Fruit fly (Drosophila melanogaster) whole organism, embryonic: Measurements from ENCODE around the gene yellow-b.

Source experiments
- Antp ChIP-seq: fragments of 200-800 bp; sonication (Bioruptor generic); optimal IDR thresholded peaks from 3 replicates; lab custom pipeline; 2016; ENCODE audit warnings: missing biosample characterization, missing genetic modification characterization
- Atf-2 ChIP-seq: fragments of 200-800 bp; sonication (Bioruptor generic); optimal IDR thresholded peaks from 2 replicates; lab custom pipeline; 2016; ENCODE audit warnings: missing biosample characterization, missing genetic modification characterization
- Blimp-1 ChIP-seq: fragments of 200-800 bp; sonication (Bioruptor generic); optimal IDR thresholded peaks from 3 replicates; lab custom pipeline; 2018; ENCODE audit warnings: missing biosample characterization, missing genetic modification characterization, mild to moderate bottlenecking, moderate library complexity, missing genetic modification reagents
- CG10209 ChIP-seq: fragments of 200-800 bp; sonication (Bioruptor generic); optimal IDR thresholded peaks from 3 replicates; lab custom pipeline; 2017; ENCODE audit warnings: missing biosample characterization, mild to moderate bottlenecking, missing genetic modification characterization, missing genetic modification reagents
- CG10462 ChIP-seq: fragments of 200-800 bp; sonication (Bioruptor generic); optimal IDR thresholded peaks from 2 replicates; lab custom pipeline; 2016; ENCODE audit warnings: missing biosample characterization, missing genetic modification characterization
- CG11085 ChIP-seq: fragments of 200-800 bp; sonication (Bioruptor generic); IDR thresholded peaks from 2 replicates; pipeline ENCODE4 v1.3.6; 2022; ENCODE audit warnings: missing biosample characterization, missing genetic modification characterization
- CG11093 ChIP-seq: fragments of 200-800 bp; sonication (Bioruptor generic); IDR thresholded peaks from 3 replicates; pipeline ENCODE4 v1.3.6; 2022; ENCODE audit warnings: missing biosample characterization, missing genetic modification characterization
- CG1233 ChIP-seq: fragments of 200-800 bp; sonication (Bioruptor generic); optimal IDR thresholded peaks from 4 replicates; lab custom pipeline; 2018; ENCODE audit warnings: missing biosample characterization, mild to moderate bottlenecking, missing genetic modification characterization
- CG13287 ChIP-seq: fragments of 200-800 bp; sonication (Bioruptor generic); IDR thresholded peaks from 2 replicates; pipeline ENCODE4 v1.3.6; 2022; ENCODE audit warnings: missing biosample characterization, missing genetic modification characterization; ENCODE audit not compliant: partially characterized antibody
- CG17612 ChIP-seq: fragments of 200-800 bp; sonication (Bioruptor generic); IDR thresholded peaks from 2 replicates; pipeline ENCODE4 v1.3.6; 2022; ENCODE audit warnings: missing biosample characterization, missing genetic modification characterization
- CG32767 ChIP-seq: fragments of 200-800 bp; sonication (Bioruptor generic); IDR thresholded peaks from 2 replicates; pipeline ENCODE4 v1.3.6; 2022; ENCODE audit warnings: missing biosample characterization, missing genetic modification characterization
- CG34376 ChIP-seq: fragments of 200-800 bp; sonication (Bioruptor generic); optimal IDR thresholded peaks from 2 replicates; lab custom pipeline; 2018; ENCODE audit warnings: missing biosample characterization, mild to moderate bottlenecking, missing genetic modification characterization
- CG4282 ChIP-seq: fragments of 200-800 bp; sonication (Bioruptor generic); optimal IDR thresholded peaks from 2 replicates; lab custom pipeline; 2016; ENCODE audit warnings: missing biosample characterization, missing genetic modification characterization
- CG4360 ChIP-seq: fragments of 200-800 bp; sonication (Bioruptor generic); IDR thresholded peaks from 2 replicates; pipeline ENCODE4 v1.3.6; 2022; ENCODE audit warnings: missing biosample characterization, missing genetic modification characterization
- CG7786 ChIP-seq: fragments of 200-800 bp; sonication (Bioruptor generic); optimal IDR thresholded peaks from 2 replicates; lab custom pipeline; 2016; ENCODE audit warnings: missing biosample characterization, missing genetic modification characterization
- CG7963 ChIP-seq: fragments of 200-800 bp; sonication (Bioruptor generic); IDR thresholded peaks from 3 replicates; pipeline ENCODE4 v1.3.6; 2022; ENCODE audit warnings: missing biosample characterization, missing genetic modification characterization; ENCODE audit not compliant: partially characterized antibody
- CG7987 ChIP-seq: fragments of 200-800 bp; sonication (Bioruptor generic); optimal IDR thresholded peaks from 2 replicates; lab custom pipeline; 2018; ENCODE audit warnings: missing biosample characterization, mild to moderate bottlenecking, missing genetic modification characterization, moderate library complexity
- CG9817 ChIP-seq: fragments of 200-800 bp; sonication (Bioruptor generic); optimal IDR thresholded peaks from 2 replicates; lab custom pipeline; 2018; ENCODE audit warnings: missing biosample characterization, mild to moderate bottlenecking, missing genetic modification characterization, moderate library complexity
- Dll ChIP-seq: fragments of 200-800 bp; sonication (Bioruptor generic); IDR thresholded peaks from 4 replicates; pipeline ENCODE4 v1.3.6; 2022; ENCODE audit warnings: missing biosample characterization, missing genetic modification characterization; ENCODE audit not compliant: partially characterized antibody
- HLHmδ ChIP-seq: fragments of 200-800 bp; sonication (Bioruptor generic); optimal IDR thresholded peaks from 2 replicates; lab custom pipeline; 2018; ENCODE audit warnings: missing biosample characterization, mild to moderate bottlenecking, missing genetic modification characterization, moderate library complexity
- Hr78 ChIP-seq, 2 experiments: fragments of 200-800 bp in 1 of 2; fragments of >200 bp in 1 of 2; sonication (Bioruptor generic) in 1 of 2; optimal IDR thresholded peaks; 2 replicates each; lab custom pipeline; 2017 to 2019; ENCODE audit warnings: missing biosample characterization in 2 of 2, missing genetic modification characterization in 2 of 2, mild to moderate bottlenecking in 1 of 2, moderate library complexity in 1 of 2
- Meics ChIP-seq: fragments of 200-800 bp; sonication (Bioruptor generic); optimal IDR thresholded peaks from 2 replicates; lab custom pipeline; 2017; ENCODE audit warnings: missing biosample characterization, mild to moderate bottlenecking, missing genetic modification characterization
- Optix ChIP-seq: fragments of 200-800 bp; sonication (Bioruptor generic); IDR thresholded peaks from 3 replicates; pipeline ENCODE4 v1.3.6; 2022; ENCODE audit warnings: missing biosample characterization, missing genetic modification characterization
- Six4 ChIP-seq: fragments of 200-800 bp; sonication (Bioruptor generic); optimal IDR thresholded peaks from 2 replicates; lab custom pipeline; 2016; ENCODE audit warnings: missing biosample characterization, missing genetic modification characterization
- bab2 ChIP-seq: fragments of 200-800 bp; sonication (Bioruptor generic); optimal IDR thresholded peaks from 2 replicates; lab custom pipeline; 2016; ENCODE audit warnings: missing biosample characterization, missing genetic modification characterization
- btn ChIP-seq: fragments of 200-800 bp; sonication (Bioruptor generic); optimal IDR thresholded peaks from 2 replicates; lab custom pipeline; 2016; ENCODE audit warnings: missing biosample characterization, missing genetic modification characterization
- cwo ChIP-seq: fragments of 200-800 bp; sonication (Bioruptor generic); optimal IDR thresholded peaks from 3 replicates; lab custom pipeline; 2017; ENCODE audit warnings: missing biosample characterization, missing genetic modification characterization, mild to moderate bottlenecking, moderate library complexity, missing genetic modification reagents
- eyg ChIP-seq: fragments of 200-800 bp; sonication (Bioruptor generic); optimal IDR thresholded peaks from 3 replicates; lab custom pipeline; 2016; ENCODE audit warnings: missing biosample characterization, missing genetic modification characterization
- ftz-f1 ChIP-seq: fragments of 200-800 bp; sonication (Bioruptor generic); optimal IDR thresholded peaks from 2 replicates; lab custom pipeline; 2016; ENCODE audit warnings: missing biosample characterization, missing genetic modification characterization
- gce ChIP-seq: fragments of 200-800 bp; sonication (Bioruptor generic); IDR thresholded peaks from 3 replicates; pipeline ENCODE4 v1.3.6; 2022; ENCODE audit warnings: missing biosample characterization, missing genetic modification characterization
- gfzf ChIP-seq: fragments of 200-800 bp; sonication (Bioruptor generic); optimal IDR thresholded peaks from 2 replicates; lab custom pipeline; 2016; ENCODE audit warnings: missing biosample characterization, mild to moderate bottlenecking, missing genetic modification characterization, moderate library complexity
- gsb-n ChIP-seq: fragments of 200-800 bp; sonication (Bioruptor generic); optimal IDR thresholded peaks from 3 replicates; lab custom pipeline; 2018; ENCODE audit warnings: missing biosample characterization, mild to moderate bottlenecking, missing genetic modification characterization
- h ChIP-seq: fragments of >200 bp; optimal IDR thresholded peaks from 2 replicates; lab custom pipeline; 2017
- hbn ChIP-seq: fragments of 200-800 bp; sonication (Bioruptor generic); IDR thresholded peaks from 2 replicates; pipeline ENCODE4 v1.3.6; 2022; ENCODE audit warnings: missing biosample characterization, missing genetic modification characterization; ENCODE audit not compliant: partially characterized antibody
- inv ChIP-seq: fragments of 200-800 bp; sonication (Bioruptor generic); IDR thresholded peaks from 2 replicates; pipeline ENCODE4 v1.3.6; 2022; ENCODE audit warnings: missing biosample characterization, missing genetic modification characterization; ENCODE audit not compliant: partially characterized antibody
- jumu ChIP-seq: fragments of 200-800 bp; sonication (Bioruptor generic); optimal IDR thresholded peaks from 3 replicates; lab custom pipeline; 2016; ENCODE audit warnings: missing biosample characterization, missing genetic modification characterization
- lbe ChIP-seq: fragments of 200-800 bp; sonication (Bioruptor generic); optimal IDR thresholded peaks from 2 replicates; lab custom pipeline; 2016; ENCODE audit warnings: missing biosample characterization, mild to moderate bottlenecking, missing genetic modification characterization
- lov ChIP-seq, 2 experiments: fragments of 200-800 bp in 1 of 2; fragments of >200 bp in 1 of 2; sonication (Bioruptor generic) in 1 of 2; IDR thresholded peaks in 1 of 2; optimal IDR thresholded peaks in 1 of 2; 2 replicates in 1 of 2; 3 replicates in 1 of 2; pipeline versions ENCODE4 v1.3.6 to Lab custom; 2017 to 2022; ENCODE audit warnings: missing biosample characterization in 1 of 2, missing genetic modification characterization in 1 of 2
- nerfin-1 ChIP-seq: fragments of 200-800 bp; sonication (Bioruptor generic); optimal IDR thresholded peaks from 3 replicates; lab custom pipeline; 2019; ENCODE audit warnings: missing biosample characterization, mild to moderate bottlenecking, missing genetic modification characterization, moderate library complexity
- odd ChIP-seq: fragments of 200-800 bp; sonication (Bioruptor generic); optimal IDR thresholded peaks from 2 replicates; lab custom pipeline; 2017; ENCODE audit warnings: missing biosample characterization, mild to moderate bottlenecking, missing genetic modification characterization
- peb ChIP-seq: fragments of 200-800 bp; sonication (Bioruptor generic); IDR thresholded peaks from 2 replicates; pipeline ENCODE4 v1.3.6; 2022; ENCODE audit warnings: missing biosample characterization, missing genetic modification characterization
- so ChIP-seq: fragments of 200-800 bp; sonication (Bioruptor generic); IDR thresholded peaks from 3 replicates; pipeline ENCODE4 v1.3.6; 2022; ENCODE audit warnings: missing biosample characterization, missing genetic modification characterization
- sqz ChIP-seq: fragments of 200-800 bp; sonication (Bioruptor generic); optimal IDR thresholded peaks from 3 replicates; lab custom pipeline; 2018; ENCODE audit warnings: missing biosample characterization, mild to moderate bottlenecking, missing genetic modification characterization
- stc ChIP-seq: fragments of 200-800 bp; sonication (Bioruptor generic); IDR thresholded peaks from 2 replicates; pipeline ENCODE4 v1.3.6; 2022; ENCODE audit warnings: missing biosample characterization, missing genetic modification characterization
- twi ChIP-seq: fragments of 200-800 bp; optimal IDR thresholded peaks from 2 replicates; lab custom pipeline; 2019; ENCODE audit warnings: missing biosample characterization, mild to moderate bottlenecking, missing genetic modification characterization, moderate library complexity
- tx ChIP-seq: fragments of 200-800 bp; sonication (Bioruptor generic); optimal IDR thresholded peaks from 2 replicates; lab custom pipeline; 2016; ENCODE audit warnings: missing biosample characterization, missing genetic modification characterization
- unc-4 ChIP-seq: fragments of 200-800 bp; sonication (Bioruptor generic); IDR thresholded peaks from 2 replicates; pipeline ENCODE4 v1.3.6; 2022; ENCODE audit warnings: missing biosample characterization, missing genetic modification characterization; ENCODE audit not compliant: partially characterized antibody
- unpg ChIP-seq: fragments of 200-800 bp; sonication (Bioruptor generic); optimal IDR thresholded peaks from 3 replicates; lab custom pipeline; 2018; ENCODE audit warnings: missing biosample characterization, mild to moderate bottlenecking, missing genetic modification characterization, moderate library complexity
- wek ChIP-seq: fragments of 200-800 bp; sonication (Bioruptor generic); optimal IDR thresholded peaks from 3 replicates; lab custom pipeline; 2018; ENCODE audit warnings: missing biosample characterization, mild to moderate bottlenecking, missing genetic modification characterization, moderate library complexity

Gene yellow-b

DNA sequence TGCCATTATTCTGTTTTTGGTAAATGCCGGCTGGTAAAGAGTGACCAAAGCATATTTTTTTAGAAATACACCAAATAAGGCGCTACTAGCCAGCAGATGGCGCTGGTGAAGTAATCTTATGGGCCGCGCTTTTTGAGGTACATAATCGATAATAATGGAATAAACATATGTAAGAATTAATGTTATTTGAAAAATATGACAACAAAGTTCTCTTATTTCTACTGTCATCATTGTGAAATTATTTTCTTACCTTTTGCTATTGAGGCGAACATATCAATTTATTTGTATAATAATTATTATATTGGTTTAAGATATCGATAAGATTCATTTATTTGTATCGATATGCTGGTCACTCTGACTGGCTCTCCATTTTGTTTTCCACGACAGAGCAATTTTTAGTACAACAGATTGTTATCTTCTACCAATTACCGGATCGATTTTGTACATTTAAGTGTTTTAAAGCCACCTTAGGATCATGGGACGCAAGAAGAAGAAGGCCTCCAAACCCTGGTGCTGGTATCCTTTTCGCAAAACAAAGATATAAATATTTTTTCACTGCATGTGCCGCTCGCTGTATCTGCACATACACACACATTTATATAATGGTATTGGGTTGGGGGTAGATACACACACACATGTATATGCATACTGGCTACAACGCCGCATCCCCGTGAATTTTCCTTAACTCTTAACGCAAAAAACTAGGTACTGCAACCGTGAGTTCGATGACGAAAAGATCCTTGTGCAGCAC is 10.9 kb upstream of the yellow-b start, which contains the start of the genes LSm7 and BuGZ (continued):
- TF ChIP-seq gsb-n (tag; lab: Kevin White, UChicago) (no peak), CG11085 (GFP tag; lab: Robert Waterston, UW) (no peak), btn (GFP tag; lab: Kevin White, UChicago) (no peak), Dll (GFP tag; lab: Robert Waterston, UW) (peak; percentile 78), CG1233 (GFP tag; lab: Kevin White, UChicago) (peak; percentile 25), jumu (GFP tag; lab: Kevin White, UChicago) (no peak), lov (optimal IDR thresholded peaks at IDR 0.05; lab: Kevin White, UChicago) (no peak), lov (GFP tag; IDR thresholded peaks at IDR 0.05; lab: Robert Waterston, UW) (no peak), CG9817 (tag; lab: Kevin White, UChicago) (no peak), hbn (peak; percentile 55; the same call in 1 of the 2 replicates), Atf-2 (GFP tag; lab: Kevin White, UChicago) (no peak), CG7963 (GFP tag; lab: Robert Waterston, UW) (no peak), CG10462 (GFP tag; lab: Kevin White, UChicago) (no peak), sqz (GFP tag; lab: Kevin White, UChicago) (no peak), CG4360 (no peak), twi (tag; lab: Kevin White, UChicago) (no peak), CG7786 (GFP tag; lab: Kevin White, UChicago) (no peak), bab2 (GFP tag; lab: Kevin White, UChicago) (no peak), wek (GFP tag; lab: Kevin White, UChicago) (no peak), gce (no peak), Antp (GFP tag; lab: Kevin White, UChicago) (peak; percentile 27), Meics (GFP tag; lab: Kevin White, UChicago) (no peak), unc-4 (GFP tag; lab: Robert Waterston, UW) (peak; percentile 70), cwo (GFP tag; lab: Kevin White, UChicago) (no peak), CG7987 (peak; percentile 38), ftz-f1 (GFP tag; lab: Kevin White, UChicago) (no peak), CG4282 (GFP tag; lab: Kevin White, UChicago) (no peak), nerfin-1 (peak; percentile 17), Six4 (GFP tag; lab: Kevin White, UChicago) (no peak), gfzf (GFP tag; lab: Kevin White, UChicago) (peak; percentile 83), stc (no peak), CG34376 (GFP tag; lab: Kevin White, UChicago) (no peak), HLHmδ (GFP tag; lab: Kevin White, UChicago) (no peak), inv (GFP tag; lab: Robert Waterston, UW) (peak; percentile 60), CG10209 (GFP tag; lab: Kevin White, UChicago) (no peak), Optix (GFP tag; lab: Robert Waterston, UW) (no peak), odd (no peak), lbe (no peak), CG11093 (no peak), unpg (GFP tag; lab: Kevin White, UChicago) (no peak), Blimp-1 (GFP tag; lab: Kevin White, UChicago) (no peak), Hr78 (GFP tag; optimal IDR thresholded peaks at IDR 0.05; lab: Kevin White, UChicago) (no peak), peb (GFP tag; lab: Robert Waterston, UW) (no peak), CG32767 (peak; percentile 80), so (no peak), tx (GFP tag; lab: Kevin White, UChicago) (no peak), CG17612 (no peak), eyg (GFP tag; lab: Kevin White, UChicago) (no peak), CG13287 (GFP tag; lab: Robert Waterston, UW) (peak; percentile 73), h (lab: Kevin White, UChicago) (no peak)
